Worm (Caenorhabditis elegans) whole organism, L3 larva: Measurements from ENCODE around the gene C56C10.6.

Experiments
- R02D3.7 ChIP-seq: fragments of 150-350 bp; optimal IDR thresholded peaks from 2 replicates; lab custom pipeline; 2014; ENCODE audit warnings: missing biosample characterization, missing genetic modification characterization
- ama-1 ChIP-seq: fragments of 150-350 bp; optimal IDR thresholded peaks from 2 replicates; lab custom pipeline; 2018
- fkh-10 ChIP-seq: sonication (generic microtip); optimal IDR thresholded peaks from 2 replicates; lab custom pipeline; 2017; ENCODE audit warnings: missing biosample characterization, missing genetic modification reagents, missing genetic modification characterization
- jun-1 ChIP-seq: fragments of 150-350 bp; optimal IDR thresholded peaks from 2 replicates; lab custom pipeline; 2014; ENCODE audit warnings: missing biosample characterization, missing genetic modification reagents, missing genetic modification characterization
- nhr-237 ChIP-seq: fragments of 150-350 bp; optimal IDR thresholded peaks from 2 replicates; lab custom pipeline; 2014; ENCODE audit warnings: missing biosample characterization, missing genetic modification characterization
- nhr-28 ChIP-seq: fragments of 150-350 bp; optimal IDR thresholded peaks from 2 replicates; lab custom pipeline; 2014; ENCODE audit warnings: missing biosample characterization, missing genetic modification characterization
- nhr-67 ChIP-seq: fragments of 150-350 bp; optimal IDR thresholded peaks from 2 replicates; lab custom pipeline; 2014; ENCODE audit warnings: missing biosample characterization, missing genetic modification characterization
- sea-2 ChIP-seq: fragments of 150-350 bp; sonication (generic microtip); optimal IDR thresholded peaks from 4 replicates; lab custom pipeline; 2014; ENCODE audit warnings: missing biosample characterization, missing genetic modification reagents, missing genetic modification characterization
- skn-1 ChIP-seq: fragments of 150-350 bp; optimal IDR thresholded peaks from 2 replicates; lab custom pipeline; 2014; ENCODE audit warnings: missing biosample characterization, missing genetic modification characterization
- tbx-2 ChIP-seq: sonication (generic microtip); optimal IDR thresholded peaks from 2 replicates; lab custom pipeline; 2016; ENCODE audit warnings: mild to moderate bottlenecking, missing genetic modification characterization, missing compliant biosample characterization
- zag-1 ChIP-seq: fragments of 150-350 bp; optimal IDR thresholded peaks from 2 replicates; lab custom pipeline; 2014; ENCODE audit warnings: missing biosample characterization, missing genetic modification characterization
- ztf-11 ChIP-seq: fragments of 150-350 bp; optimal IDR thresholded peaks from 2 replicates; lab custom pipeline; 2014; ENCODE audit warnings: missing biosample characterization, missing genetic modification characterization

DNA sequence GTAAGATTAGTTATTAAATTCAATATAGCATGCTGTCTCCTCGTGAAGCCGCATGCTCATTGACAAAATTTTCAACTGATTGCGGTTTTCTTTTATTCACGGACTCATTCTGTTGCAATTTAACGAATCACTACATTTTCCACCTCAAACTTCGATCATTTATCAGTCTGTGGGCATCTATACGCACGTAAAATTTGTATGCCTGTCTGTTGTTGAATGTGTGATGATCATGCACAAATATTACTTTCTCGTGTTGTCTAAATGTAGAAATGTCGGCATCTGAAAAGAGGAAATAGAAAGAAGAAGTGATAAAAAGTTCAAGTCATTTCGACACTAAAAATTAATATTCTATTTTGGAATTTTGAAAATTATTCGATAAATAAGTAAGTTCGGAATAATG is 31.4 kb upstream of the C56C10.6 start:
- TF ChIP-seq zag-1 (tag; lab: Kevin White, UChicago) (no peak), skn-1 (tag; lab: Kevin White, UChicago) (no peak), R02D3.7 (tag; lab: Kevin White, UChicago) (no peak), ztf-11 (no peak), nhr-28 (tag; lab: Kevin White, UChicago) (no peak), fkh-10 (no peak), tbx-2 (tag; lab: Kevin White, UChicago) (no peak), sea-2 (GFP tag; lab: Kevin White, UChicago) (no peak), nhr-67 (tag; lab: Kevin White, UChicago) (no peak), nhr-237 (tag; lab: Kevin White, UChicago) (no peak), ama-1 (lab: Kevin White, UChicago) (no peak), jun-1 (tag; lab: Kevin White, UChicago) (no peak)
